Worm (Caenorhabditis elegans) whole organism, young adult: ENCODE results near the gene Y48E1C.4.
A peak's percentile ranks its signal among the peaks of the same experiment; 100 is the strongest.

Experiments used
- C17E4.6 ChIP-seq: fragments of 200-800 bp; sonication (Bioruptor generic); IDR thresholded peaks from 2 replicates; pipeline ENCODE4 v1.3.6; 2022; ENCODE audit warnings: missing genetic modification reagents, missing genetic modification characterization, missing compliant biosample characterization
- F10E7.11 ChIP-seq: sonication (generic microtip); optimal IDR thresholded peaks from 2 replicates; lab custom pipeline; 2017; ENCODE audit warnings: mild to moderate bottlenecking, missing genetic modification characterization, moderate library complexity, missing compliant biosample characterization
- F39B2.1 ChIP-seq: fragments of 200-800 bp; sonication (Bioruptor generic); IDR thresholded peaks from 2 replicates; pipeline ENCODE4 v1.3.6; 2022; ENCODE audit warnings: missing genetic modification reagents, missing genetic modification characterization, missing compliant biosample characterization
- Y53F4B.3 ChIP-seq: fragments of 200-800 bp; sonication (Bioruptor generic); IDR thresholded peaks from 2 replicates; pipeline ENCODE4 v1.3.6; 2022; ENCODE audit warnings: missing genetic modification reagents, missing genetic modification characterization, missing compliant biosample characterization
- ama-1 ChIP-seq, 3 experiments: fragments of 150-350 bp in 1 of 3; sonication (generic microtip) in 2 of 3; optimal IDR thresholded peaks; 2 replicates each; lab custom pipeline; 2014 to 2018; ENCODE audit warnings: missing biosample characterization in 2 of 3, missing genetic modification characterization in 2 of 3, missing genetic modification reagents in 2 of 3
- aptf-3 ChIP-seq: fragments of 200-800 bp; sonication (Bioruptor generic); IDR thresholded peaks from 2 replicates; pipeline ENCODE4 v1.3.6; 2022; ENCODE audit warnings: missing genetic modification characterization, missing compliant biosample characterization
- attf-5 ChIP-seq: fragments of 200-800 bp; sonication (Bioruptor generic); optimal IDR thresholded peaks from 2 replicates; lab custom pipeline; 2018; ENCODE audit warnings: mild to moderate bottlenecking, missing genetic modification characterization, missing compliant biosample characterization
- ceh-40 ChIP-seq: fragments of 200-800 bp; sonication (Bioruptor generic); IDR thresholded peaks from 2 replicates; pipeline ENCODE4 v1.3.6; 2022; ENCODE audit warnings: missing genetic modification characterization, missing compliant biosample characterization
- ceh-58 ChIP-seq: fragments of 200-800 bp; sonication (Bioruptor generic); IDR thresholded peaks from 2 replicates; pipeline ENCODE4 v1.3.6; 2022; ENCODE audit warnings: missing genetic modification characterization, missing compliant biosample characterization
- ceh-79 ChIP-seq: sonication (generic microtip); optimal IDR thresholded peaks from 2 replicates; lab custom pipeline; 2017; ENCODE audit warnings: mild to moderate bottlenecking, missing genetic modification characterization, missing compliant biosample characterization
- ceh-91 ChIP-seq: fragments of 200-800 bp; sonication (Bioruptor generic); IDR thresholded peaks from 2 replicates; pipeline ENCODE4 v1.3.6; 2022; ENCODE audit warnings: missing genetic modification reagents, missing genetic modification characterization, missing compliant biosample characterization
- egl-18 ChIP-seq: fragments of 200-800 bp; sonication (Bioruptor generic); IDR thresholded peaks from 2 replicates; pipeline ENCODE4 v1.3.6; 2022; ENCODE audit warnings: missing genetic modification reagents, missing genetic modification characterization, missing compliant biosample characterization
- fkh-3 ChIP-seq: sonication (generic microtip); optimal IDR thresholded peaks from 2 replicates; lab custom pipeline; 2016; ENCODE audit warnings: mild to moderate bottlenecking, missing genetic modification characterization, missing compliant biosample characterization
- him-1 ChIP-seq: sonication (generic microtip); optimal IDR thresholded peaks from 2 replicates; lab custom pipeline; 2016; ENCODE audit warnings: missing genotype, missing genetic modification reagents, missing genetic modification characterization, missing compliant biosample characterization
- let-526 ChIP-seq: fragments of 200-800 bp; sonication (Bioruptor generic); IDR thresholded peaks from 2 replicates; pipeline ENCODE4 v1.3.6; 2022; ENCODE audit warnings: missing genetic modification reagents, missing genetic modification characterization, missing compliant biosample characterization
- lin-40 ChIP-seq: sonication (generic microtip); optimal IDR thresholded peaks from 2 replicates; lab custom pipeline; 2016; ENCODE audit warnings: missing genetic modification characterization, mild to moderate bottlenecking, missing compliant biosample characterization, missing genotype, missing genetic modification reagents
- lin-54 ChIP-seq: fragments of 200-800 bp; sonication (Bioruptor generic); optimal IDR thresholded peaks from 2 replicates; lab custom pipeline; 2018; ENCODE audit warnings: mild to moderate bottlenecking, missing genetic modification characterization, missing compliant biosample characterization
- lsl-1 ChIP-seq: fragments of 200-800 bp; sonication (Bioruptor generic); optimal IDR thresholded peaks from 2 replicates; lab custom pipeline; 2018; ENCODE audit warnings: mild to moderate bottlenecking, missing genetic modification characterization, moderate library complexity, missing compliant biosample characterization
- lsy-27 ChIP-seq: sonication (generic microtip); optimal IDR thresholded peaks from 2 replicates; lab custom pipeline; 2017; ENCODE audit warnings: missing genetic modification characterization, mild to moderate bottlenecking, missing compliant biosample characterization, antibody characterized with exemption, missing genotype, borderline replicate concordance; ENCODE audit not compliant: insufficient read depth
- madf-3 ChIP-seq: fragments of 200-800 bp; sonication (Bioruptor generic); IDR thresholded peaks from 2 replicates; pipeline ENCODE4 v1.3.6; 2022; ENCODE audit warnings: missing genetic modification reagents, missing genetic modification characterization, missing compliant biosample characterization
- madf-8 ChIP-seq: fragments of 200-800 bp; sonication (Bioruptor generic); conservative IDR thresholded peaks from 2 replicates; pipeline ENCODE4 v1.3.6; 2022; ENCODE audit warnings: missing genetic modification reagents, missing genetic modification characterization, missing compliant biosample characterization
- nfyb-1 ChIP-seq: fragments of 200-800 bp; sonication (Bioruptor generic); IDR thresholded peaks from 2 replicates; pipeline ENCODE4 v1.3.6; 2022; ENCODE audit warnings: missing genetic modification reagents, missing genetic modification characterization, missing compliant biosample characterization
- nhr-120 ChIP-seq: fragments of 200-800 bp; sonication (Bioruptor generic); IDR thresholded peaks from 2 replicates; pipeline ENCODE4 v1.3.6; 2022; ENCODE audit warnings: missing genetic modification characterization, missing compliant biosample characterization
- nhr-27 ChIP-seq: fragments of 200-800 bp; sonication (Bioruptor generic); optimal IDR thresholded peaks from 2 replicates; lab custom pipeline; 2018; ENCODE audit warnings: mild to moderate bottlenecking, missing genetic modification characterization, moderate library complexity, missing compliant biosample characterization
- pha-4 ChIP-seq: fragments of 150-350 bp; sonication (generic microtip); optimal IDR thresholded peaks from 2 replicates; lab custom pipeline; 2014; ENCODE audit warnings: missing biosample characterization, missing genetic modification reagents, missing genetic modification characterization
- rec-8 ChIP-seq, 2 experiments: sonication (generic microtip); optimal IDR thresholded peaks; 2 replicates each; lab custom pipeline; 2016; ENCODE audit warnings: mild to moderate bottlenecking in 2 of 2, missing genetic modification characterization in 2 of 2, missing genetic modification reagents in 2 of 2, missing genotype in 2 of 2, missing biosample characterization in 1 of 2, missing compliant biosample characterization in 1 of 2, moderate library complexity in 1 of 2
- snpc-1.1 ChIP-seq: sonication (generic microtip); optimal IDR thresholded peaks from 2 replicates; lab custom pipeline; 2017; ENCODE audit warnings: missing genetic modification characterization, mild to moderate bottlenecking, missing compliant biosample characterization, antibody characterized with exemption, moderate library complexity, missing genotype, missing genetic modification reagents; ENCODE audit not compliant: insufficient read depth
- snpc-3.4 ChIP-seq: sonication (generic microtip); optimal IDR thresholded peaks from 2 replicates; lab custom pipeline; 2017; ENCODE audit warnings: missing genetic modification characterization, mild to moderate bottlenecking, missing compliant biosample characterization, antibody characterized with exemption, moderate library complexity, missing genotype, missing genetic modification reagents
- snpc-4 ChIP-seq, 5 experiments: fragments of 150-350 bp in 1 of 5; sonication (generic microtip) in 4 of 5; optimal IDR thresholded peaks; 2 replicates each; lab custom pipeline; 2014 to 2018; ENCODE audit warnings: missing genetic modification characterization in 5 of 5, missing biosample characterization in 3 of 5, antibody characterized with exemption in 2 of 5, mild to moderate bottlenecking in 2 of 5, missing compliant biosample characterization in 2 of 5, missing genotype in 2 of 5, moderate library complexity in 2 of 5, missing genetic modification reagents in 1 of 5
- somi-1 ChIP-seq: fragments of 200-800 bp; sonication (Bioruptor generic); optimal IDR thresholded peaks from 2 replicates; lab custom pipeline; 2018; ENCODE audit warnings: mild to moderate bottlenecking, missing genetic modification characterization, missing compliant biosample characterization
- sptf-2 ChIP-seq: fragments of 200-800 bp; sonication (Bioruptor generic); optimal IDR thresholded peaks from 2 replicates; lab custom pipeline; 2018; ENCODE audit warnings: mild to moderate bottlenecking, missing genetic modification characterization, missing compliant biosample characterization
- tbx-9 ChIP-seq: sonication (generic microtip); optimal IDR thresholded peaks from 2 replicates; lab custom pipeline; 2016; ENCODE audit warnings: borderline replicate concordance, missing genetic modification characterization, inconsistent platforms, missing compliant biosample characterization
- tlf-1 ChIP-seq: fragments of 200-800 bp; sonication (Bioruptor generic); optimal IDR thresholded peaks from 2 replicates; lab custom pipeline; 2018; ENCODE audit warnings: mild to moderate bottlenecking, missing genetic modification characterization, missing compliant biosample characterization
- ztf-3 ChIP-seq: fragments of 200-800 bp; sonication (Bioruptor generic); optimal IDR thresholded peaks from 2 replicates; lab custom pipeline; 2018; ENCODE audit warnings: mild to moderate bottlenecking, missing genetic modification characterization, missing compliant biosample characterization

Y48E1C.4 gene

DNA sequence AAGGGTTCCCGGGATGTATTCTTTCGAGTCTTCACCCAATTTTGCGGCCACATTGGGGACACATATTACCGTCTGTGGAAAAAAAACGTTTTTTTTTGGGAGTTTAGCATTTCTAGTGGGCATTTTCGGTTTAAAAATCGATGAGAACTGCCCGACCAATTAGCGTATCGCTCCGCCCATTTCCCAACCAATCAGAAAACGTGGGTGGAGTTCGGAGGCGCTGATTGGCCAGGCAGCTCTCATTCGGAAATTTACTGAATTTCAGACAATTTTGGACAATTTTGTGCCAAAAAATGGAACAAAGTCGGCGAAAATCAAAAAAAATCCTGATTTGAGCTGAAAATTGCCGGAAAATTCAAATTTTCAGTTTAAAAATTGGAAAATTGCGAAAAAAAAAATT is 10.0 kb upstream of the Y48E1C.4 start:
- TF ChIP-seq tlf-1 (GFP tag; lab: Kevin White, UChicago) (no peak), pha-4 (tag; lab: Kevin White, UChicago) (no peak), nfyb-1 (GFP tag; lab: Robert Waterston, UW) (peak; percentile 75; the same call in 1 of the 2 replicates)

DNA sequence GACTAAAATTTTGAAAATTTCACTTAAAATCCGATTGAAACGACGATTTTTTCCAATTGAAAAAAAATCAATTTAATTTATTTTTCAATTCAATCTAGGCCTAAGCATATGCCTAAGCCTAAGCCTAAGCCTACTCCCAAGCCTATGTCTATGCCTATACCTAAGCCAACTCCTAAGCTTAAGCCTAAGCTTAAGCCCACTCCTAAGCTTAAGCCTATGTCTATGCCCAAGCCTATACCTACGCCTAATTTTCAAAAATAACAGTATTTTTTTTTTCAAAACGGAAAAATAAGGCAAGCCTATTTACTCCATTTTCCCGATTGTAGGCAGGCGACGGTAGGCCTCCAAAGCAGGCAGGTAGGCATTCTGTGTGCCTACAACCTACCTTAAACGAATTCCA is 7.7 kb upstream of the Y48E1C.4 start:
- no peak for TF ChIP-seq somi-1 (GFP tag; lab: Kevin White, UChicago)
- no peak for TF ChIP-seq F39B2.1 (GFP tag; lab: Robert Waterston, UW)
- no peak for TF ChIP-seq lsy-27 (tag; lab: Kevin White, UChicago)
- TF ChIP-seq madf-3 (GFP tag; lab: Robert Waterston, UW) = no peak
- no peak for TF ChIP-seq Y53F4B.3 (GFP tag; lab: Robert Waterston, UW)
- no peak for TF ChIP-seq aptf-3 (GFP tag; lab: Robert Waterston, UW)
- no peak for TF ChIP-seq tlf-1 (GFP tag; lab: Kevin White, UChicago)
- no peak for TF ChIP-seq ztf-3 (GFP tag; lab: Kevin White, UChicago)
- TF ChIP-seq ama-1 (optimal IDR thresholded peaks at IDR 0.05; lab: Kevin White, UChicago) = no peak
- TF ChIP-seq ama-1 (GFP tag; optimal IDR thresholded peaks at IDR 0.05; lab: Kevin White, UChicago) = no peak
- no peak for TF ChIP-seq F10E7.11 (tag; lab: Kevin White, UChicago)
- no peak for TF ChIP-seq C17E4.6 (GFP tag; lab: Robert Waterston, UW)
- TF ChIP-seq snpc-1.1 (tag; lab: Kevin White, UChicago) = no peak
- no peak for TF ChIP-seq lin-54 (GFP tag; lab: Kevin White, UChicago)
- TF ChIP-seq snpc-4 (GFP tag; optimal IDR thresholded peaks at IDR 0.05; lab: Kevin White, UChicago) = no peak
- no peak for TF ChIP-seq snpc-4 (tag; optimal IDR thresholded peaks at IDR 0.05; lab: Kevin White, UChicago)
- TF ChIP-seq nhr-27 (tag; lab: Kevin White, UChicago) = no peak
- TF ChIP-seq madf-8 (GFP tag; lab: Robert Waterston, UW) = no peak
- no peak for TF ChIP-seq snpc-3.4 (tag; lab: Kevin White, UChicago)
- TF ChIP-seq ceh-91 (GFP tag; lab: Robert Waterston, UW) = no peak
- TF ChIP-seq nhr-120 = no peak

DNA sequence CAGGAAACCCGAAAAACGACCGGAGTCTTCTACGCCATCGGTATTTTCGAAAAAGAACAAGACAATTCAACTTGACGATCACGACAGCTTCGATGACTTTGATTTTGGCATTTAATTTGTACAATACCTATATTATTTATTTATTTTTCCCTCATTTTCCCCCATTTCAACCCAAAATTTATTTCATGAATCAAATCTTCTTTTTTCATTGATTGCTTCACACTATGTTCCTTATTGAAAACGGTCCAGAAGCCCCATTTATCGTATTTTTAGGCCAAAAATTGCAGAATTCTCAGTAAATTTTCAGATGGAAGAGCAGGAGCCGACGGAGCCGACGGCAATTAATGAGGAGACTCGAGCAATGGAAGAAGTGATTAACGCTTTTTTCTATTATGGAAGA is 12.4 kb downstream of the Y48E1C.4 start, which contains the start of gene Y48E1C.2:
Gene Y48E1C.2, plus strand, starts transcription at position 301 of the 400 bp plus-strand sequence.
- no peak for TF ChIP-seq snpc-4 (GFP tag; optimal IDR thresholded peaks at IDR 0.05; lab: Kevin White, UChicago)
- no peak for TF ChIP-seq snpc-4 (tag; optimal IDR thresholded peaks at IDR 0.05; lab: Kevin White, UChicago)
- no peak for TF ChIP-seq let-526 (GFP tag; lab: Robert Waterston, UW)
- TF ChIP-seq tbx-9 (tag; lab: Kevin White, UChicago) = no peak
- TF ChIP-seq fkh-3 (tag; lab: Kevin White, UChicago) = no peak
- TF ChIP-seq him-1 (tag; lab: Kevin White, UChicago) = no peak
- no peak for TF ChIP-seq ceh-58 (GFP tag; lab: Robert Waterston, UW)
- TF ChIP-seq sptf-2 (GFP tag; lab: Kevin White, UChicago) = no peak
- no peak for TF ChIP-seq attf-5
- TF ChIP-seq egl-18 (GFP tag; lab: Robert Waterston, UW) = no peak
- no peak for TF ChIP-seq ceh-79
- no peak for TF ChIP-seq lsl-1 (GFP tag; lab: Kevin White, UChicago)
- TF ChIP-seq ceh-40 (GFP tag; lab: Robert Waterston, UW) = no peak
- no peak for TF ChIP-seq lin-40 (tag; lab: Kevin White, UChicago)
- no peak for TF ChIP-seq rec-8 (tag; optimal IDR thresholded peaks at IDR 0.05; lab: Kevin White, UChicago)
- TF ChIP-seq aptf-3 (GFP tag; lab: Robert Waterston, UW) = no peak
- TF ChIP-seq, all 124 proteins: peak for 0
